Worm (Caenorhabditis elegans) whole organism, midembryonic: Measurements from ENCODE around the gene arcp-1.

ENCODE experiments used
- klf-2 ChIP-seq: fragments of 200-800 bp; sonication (Bioruptor generic); conservative IDR thresholded peaks from 2 replicates; pipeline ENCODE4 v1.3.6; 2022; ENCODE audit warnings: missing genetic modification reagents, missing genetic modification characterization, missing compliant biosample characterization
- tab-1 ChIP-seq: fragments of 200-800 bp; sonication (Bioruptor generic); IDR thresholded peaks from 2 replicates; pipeline ENCODE4 v1.3.6; 2022; ENCODE audit warnings: missing genetic modification characterization, missing compliant biosample characterization

DNA sequence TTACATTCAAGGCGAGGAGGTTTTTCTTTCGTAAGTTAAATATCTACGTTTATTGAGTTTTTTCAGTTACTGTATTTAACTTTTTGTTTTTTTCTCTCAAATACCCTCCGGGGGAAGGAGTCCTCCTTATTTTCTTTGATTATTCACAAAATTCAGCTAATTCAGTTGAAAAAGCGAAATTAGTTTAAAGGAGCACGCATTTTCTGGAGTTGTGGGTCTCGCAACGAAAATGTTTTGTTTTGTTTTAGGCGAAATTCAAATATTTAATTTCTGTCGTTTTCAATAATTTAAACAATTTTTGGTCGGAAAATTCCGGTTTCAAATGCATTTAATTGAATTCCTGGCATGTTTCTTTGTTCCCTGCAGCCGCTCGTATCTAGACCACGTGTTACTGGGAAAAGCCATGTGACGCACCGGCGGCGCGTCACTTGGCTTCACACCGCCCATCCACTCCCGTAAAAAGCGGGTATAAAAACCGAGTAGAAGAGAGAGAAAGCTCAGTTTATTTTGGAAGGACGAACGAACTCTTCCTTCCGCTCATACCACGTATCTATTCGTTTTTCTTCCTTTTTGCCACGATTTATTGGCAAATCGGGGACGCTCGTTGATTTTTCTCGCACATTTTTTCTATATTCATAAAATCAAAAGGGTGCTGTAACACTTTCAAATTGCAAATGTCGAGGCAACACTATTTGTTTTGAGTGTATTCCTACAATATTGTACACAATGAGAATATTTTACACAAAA is 23.5 kb downstream of the arcp-1 start:
- no peak for TF ChIP-seq klf-2 (GFP tag; lab: Robert Waterston, UW)
- no peak for TF ChIP-seq tab-1 (GFP tag; lab: Robert Waterston, UW)
